Worm (Caenorhabditis elegans) whole organism, L4 larva: ENCODE measurements around the gene F49E11.2.

Experiments
- T26A8.4 ChIP-seq: fragments of 200-800 bp; sonication (Bioruptor generic); IDR thresholded peaks from 2 replicates; pipeline ENCODE4 v1.3.6; 2022; ENCODE audit warnings: missing genetic modification characterization, missing compliant biosample characterization
- ama-1 ChIP-seq: fragments of 150-350 bp; optimal IDR thresholded peaks from 2 replicates; lab custom pipeline; 2014; ENCODE audit warnings: inconsistent platforms, mixed read lengths
- ceh-20 ChIP-seq: fragments of 200-800 bp; sonication (Bioruptor generic); IDR thresholded peaks from 2 replicates; pipeline ENCODE4 v1.3.6; 2022; ENCODE audit warnings: missing genetic modification reagents, missing genetic modification characterization, missing compliant biosample characterization
- ctbp-1 ChIP-seq: fragments of 200-800 bp; sonication (Bioruptor generic); IDR thresholded peaks from 2 replicates; pipeline ENCODE4 v1.3.6; 2022; ENCODE audit warnings: missing genetic modification reagents, missing genetic modification characterization, missing compliant biosample characterization
- jun-1 ChIP-seq: fragments of 150-350 bp; optimal IDR thresholded peaks from 2 replicates; lab custom pipeline; 2014; ENCODE audit warnings: missing biosample characterization, missing genetic modification reagents, missing genetic modification characterization
- lin-39 ChIP-seq: fragments of 150-350 bp; optimal IDR thresholded peaks from 2 replicates; lab custom pipeline; 2014; ENCODE audit warnings: missing biosample characterization, missing genetic modification reagents, missing genetic modification characterization
- lsy-2 ChIP-seq, 2 experiments: fragments of 150-350 bp in 1 of 2; sonication (generic microtip) in 1 of 2; optimal IDR thresholded peaks; 2 replicates each; lab custom pipeline; 2014 to 2017; ENCODE audit warnings: missing biosample characterization in 2 of 2, missing genetic modification characterization in 2 of 2
- mep-1 ChIP-seq: fragments of 150-350 bp; sonication (generic microtip); optimal IDR thresholded peaks from 3 replicates; lab custom pipeline; 2014; ENCODE audit warnings: missing biosample characterization, missing genetic modification characterization
- nhr-10 ChIP-seq: fragments of 150-350 bp; optimal IDR thresholded peaks from 2 replicates; lab custom pipeline; 2014; ENCODE audit warnings: missing biosample characterization, missing genetic modification characterization
- nhr-237 ChIP-seq: sonication (generic microtip); optimal IDR thresholded peaks from 2 replicates; lab custom pipeline; 2017; ENCODE audit warnings: missing biosample characterization, missing genetic modification characterization
- nhr-25 ChIP-seq: sonication (generic microtip); optimal IDR thresholded peaks from 2 replicates; lab custom pipeline; 2017; ENCODE audit warnings: missing genetic modification characterization, mild to moderate bottlenecking, missing compliant biosample characterization, antibody characterized with exemption, moderate library complexity, borderline replicate concordance; ENCODE audit not compliant: insufficient read depth
- nhr-28 ChIP-seq: fragments of 150-350 bp; optimal IDR thresholded peaks from 2 replicates; lab custom pipeline; 2014; ENCODE audit warnings: missing biosample characterization, missing genetic modification characterization
- unc-130 ChIP-seq: sonication (generic microtip); optimal IDR thresholded peaks from 2 replicates; lab custom pipeline; 2016; ENCODE audit warnings: missing genetic modification reagents, missing genetic modification characterization, missing compliant biosample characterization
- ztf-7 ChIP-seq: fragments of 150-350 bp; optimal IDR thresholded peaks from 2 replicates; lab custom pipeline; 2014; ENCODE audit warnings: missing biosample characterization, missing genetic modification characterization

DNA sequence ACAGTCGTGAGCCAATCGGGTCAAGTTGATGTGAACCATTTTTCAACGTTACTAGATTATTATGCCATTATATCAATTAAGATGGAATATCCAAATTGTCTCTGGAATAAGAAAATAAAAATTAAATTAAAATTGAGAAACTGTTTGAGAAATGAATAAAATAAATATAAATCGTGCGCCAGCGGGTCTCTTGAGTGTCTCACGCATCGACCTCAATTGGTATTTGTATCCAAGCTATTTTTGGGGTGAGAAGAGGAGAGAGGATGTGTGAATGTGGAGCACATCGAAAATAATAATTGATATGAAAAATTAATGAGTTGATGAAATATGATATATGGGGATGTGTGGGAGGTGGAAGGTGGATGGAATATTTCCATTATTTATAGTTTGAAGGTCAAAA, at the start of gene F49E11.2:
- TF ChIP-seq lsy-2 (tag; optimal IDR thresholded peaks at IDR 0.05; lab: Kevin White, UChicago) = no peak
- no peak for TF ChIP-seq nhr-25 (tag; lab: Kevin White, UChicago)
- TF ChIP-seq ama-1 = no peak
- no peak for TF ChIP-seq jun-1 (tag; lab: Kevin White, UChicago)
- TF ChIP-seq T26A8.4 (GFP tag; lab: Robert Waterston, UW) = no peak
- TF ChIP-seq nhr-237 (tag; lab: Kevin White, UChicago) = no peak
- no peak for TF ChIP-seq nhr-28
- no peak for TF ChIP-seq ctbp-1
- no peak for TF ChIP-seq nhr-10
- TF ChIP-seq lin-39 (tag; lab: Kevin White, UChicago) = no peak
- TF ChIP-seq mep-1 = no peak
- TF ChIP-seq ztf-7 (tag; lab: Kevin White, UChicago) = no peak
- TF ChIP-seq unc-130 (GFP tag; lab: Kevin White, UChicago) = no peak
- no peak for TF ChIP-seq ceh-20
